Fruit fly (Drosophila melanogaster) whole organism, adult: Measurements from ENCODE around the gene His3.3B.
A peak's percentile ranks its signal among the peaks of the same experiment; 100 is the strongest.

ENCODE experiments used
- CG11617 ChIP-seq: fragments of 200-800 bp; sonication (Bioruptor generic); optimal IDR thresholded peaks from 2 replicates; lab custom pipeline; 2017; ENCODE audit warnings: mild to moderate bottlenecking, missing biosample characterization, missing genetic modification reagents, missing genetic modification characterization
- CG7045 ChIP-seq: fragments of 200-800 bp; sonication (Bioruptor generic); optimal IDR thresholded peaks from 2 replicates; lab custom pipeline; 2017; ENCODE audit warnings: missing biosample characterization, mild to moderate bottlenecking, missing genetic modification characterization
- CG7101 ChIP-seq: fragments of 200-800 bp; sonication (Bioruptor generic); optimal IDR thresholded peaks from 2 replicates; lab custom pipeline; 2018; ENCODE audit warnings: missing biosample characterization, mild to moderate bottlenecking, missing genetic modification characterization, moderate library complexity
- Clk ChIP-seq: fragments of 200-800 bp; sonication (Bioruptor generic); optimal IDR thresholded peaks from 2 replicates; lab custom pipeline; 2017; ENCODE audit warnings: missing biosample characterization, missing genetic modification characterization
- cic ChIP-seq: fragments of 200-800 bp; sonication (Bioruptor generic); optimal IDR thresholded peaks from 2 replicates; lab custom pipeline; 2017; ENCODE audit warnings: missing biosample characterization, mild to moderate bottlenecking, missing genetic modification characterization, moderate library complexity
- cnc ChIP-seq, 2 experiments: fragments of >200 bp; optimal IDR thresholded peaks; 2 replicates each; lab custom pipeline; 2017
- kay ChIP-seq: fragments of 200-800 bp; sonication (Bioruptor generic); peaks from one replicate; lab custom pipeline; 2016; ENCODE audit warnings: missing biosample characterization, missing genetic modification characterization, borderline replicate concordance

dm6 chrX:9141219-9141618 is 15.2 kb downstream of the His3.3B start:
- TF ChIP-seq cnc (optimal IDR thresholded peaks at IDR 0.05; lab: Kevin White, UChicago): no peak
- peak; percentile 30 for TF ChIP-seq CG7101 (tag; lab: Kevin White, UChicago)
- peak; percentile 49 for TF ChIP-seq CG7045 (GFP tag; lab: Kevin White, UChicago)
- TF ChIP-seq CG11617 (GFP tag; lab: Kevin White, UChicago): no peak
- TF ChIP-seq kay (GFP tag; lab: Kevin White, UChicago): peak; percentile 76
- TF ChIP-seq cic: no peak
- peak; percentile 6 for TF ChIP-seq Clk
